Worm (Caenorhabditis elegans): Measurements from ENCODE around the gene K02E10.4.

The K02E10.4 gene

ce11 chrX:2536246-2536772 is 53.2 kb downstream of the K02E10.4 start (continued):
- TF ChIP-seq F37D6.2 (tag; optimal IDR thresholded peaks at IDR 0.05) (peak; percentile 43), lin-13 (GFP tag; optimal IDR thresholded peaks at IDR 0.05) (no peak), ceh-20 (GFP tag; IDR thresholded peaks at IDR 0.05) (peak; percentile 62; the same call in 1 of the 2 replicates), unc-62 (GFP tag; optimal IDR thresholded peaks at IDR 0.05 in 1 of 2) (peak in 1 of 2 experiments; percentile 99), unc-62 (tag; optimal IDR thresholded peaks at IDR 0.05) (no peak), ces-1 (GFP tag; optimal IDR thresholded peaks at IDR 0.05) (no peak), daf-16 (GFP tag; optimal IDR thresholded peaks at IDR 0.05) (peak in 1 of 2 experiments; percentile 87), daf-16 (tag; optimal IDR thresholded peaks at IDR 0.05) (no peak), dmd-8 (GFP tag; IDR thresholded peaks at IDR 0.05) (no peak), zfp-2 (tag; optimal IDR thresholded peaks at IDR 0.05) (no peak), mdt-29 (GFP tag; IDR thresholded peaks at IDR 0.05) (no peak), nhr-42 (GFP tag; IDR thresholded peaks at IDR 0.05) (no peak), rbr-2 (tag; optimal IDR thresholded peaks at IDR 0.05) (peak; percentile 85), zfp-3 (GFP tag; conservative IDR thresholded peaks at IDR 0.05) (no peak), mep-1 (tag; optimal IDR thresholded peaks at IDR 0.05) (peak; percentile 81), hlh-11 (tag; optimal IDR thresholded peaks at IDR 0.05) (peak; percentile 75), T26A8.4 (GFP tag; IDR thresholded peaks at IDR 0.05) (no peak), dmd-6 (GFP tag; IDR thresholded peaks at IDR 0.05) (0 out of 2 replicates have a peak, but pooled peaks have one; percentile 9), nhr-237 (tag; optimal IDR thresholded peaks at IDR 0.05) (no peak), skn-1 (tag; optimal IDR thresholded peaks at IDR 0.05) (no peak), mdl-1 (tag; optimal IDR thresholded peaks at IDR 0.05) (peak in 1 of 2 experiments; percentile 78), Y48G9A.11 (GFP tag; IDR thresholded peaks at IDR 0.05) (no peak), dmd-9 (GFP tag; IDR thresholded peaks at IDR 0.05) (no peak), lin-39 (tag; optimal IDR thresholded peaks at IDR 0.05) (no peak), R02D3.7 (tag; optimal IDR thresholded peaks at IDR 0.05) (no peak), nhr-10 (tag; optimal IDR thresholded peaks at IDR 0.05) (no peak), F49E8.2 (tag; optimal IDR thresholded peaks at IDR 0.05; ENCODE audit: borderline replicate concordance) (no peak), hlh-30 (tag; optimal IDR thresholded peaks at IDR 0.05; ENCODE audit: insufficient read depth) (peak; percentile 59), vab-7 (GFP tag; IDR thresholded peaks at IDR 0.05) (no peak), lin-1 (GFP tag; IDR thresholded peaks at IDR 0.05) (no peak), mxl-2 (GFP tag; conservative IDR thresholded peaks at IDR 0.05) (no peak), daf-12 (tag; optimal IDR thresholded peaks at IDR 0.05) (no peak), lin-15B (tag; optimal IDR thresholded peaks at IDR 0.05) (no peak), lin-38 (GFP tag; IDR thresholded peaks at IDR 0.05) (no peak), nhr-48 (tag; optimal IDR thresholded peaks at IDR 0.05) (peak; percentile 9), zip-2 (tag; optimal IDR thresholded peaks at IDR 0.05) (no peak), php-3 (GFP tag; IDR thresholded peaks at IDR 0.05) (no peak)

Data from whole organism, L4 larva.